Worm (Caenorhabditis elegans) whole organism, young adult: ENCODE data around the gene C13C4.8.

Source experiments
- hsf-1 ChIP-seq: fragments of 200-800 bp; sonication (Bioruptor generic); IDR thresholded peaks from 2 replicates; pipeline ENCODE4 v1.3.6; 2022; ENCODE audit warnings: missing genetic modification reagents, missing genetic modification characterization, missing compliant biosample characterization
- nfya-1 ChIP-seq: sonication (generic microtip); optimal IDR thresholded peaks from 2 replicates; lab custom pipeline; 2017; ENCODE audit warnings: antibody characterized with exemption, missing compliant biosample characterization, missing genetic modification characterization, borderline replicate concordance; ENCODE audit not compliant: insufficient read depth
- unc-62 ChIP-seq: fragments of 150-350 bp; optimal IDR thresholded peaks from 2 replicates; lab custom pipeline; 2014; ENCODE audit warnings: missing biosample characterization, missing genetic modification reagents, missing genetic modification characterization

ce11 chrV:12098123-12098522 lies 19.7 kb upstream of the C13C4.8 start, which contains the start of gene nhr-209:
- TF ChIP-seq hsf-1 = no peak
- no peak for TF ChIP-seq nfya-1 (tag; lab: Kevin White, UChicago)
- no peak for TF ChIP-seq unc-62 (GFP tag; lab: Kevin White, UChicago)
